Worm (Caenorhabditis elegans): ENCODE results near the gene F54F2.9.

DNA sequence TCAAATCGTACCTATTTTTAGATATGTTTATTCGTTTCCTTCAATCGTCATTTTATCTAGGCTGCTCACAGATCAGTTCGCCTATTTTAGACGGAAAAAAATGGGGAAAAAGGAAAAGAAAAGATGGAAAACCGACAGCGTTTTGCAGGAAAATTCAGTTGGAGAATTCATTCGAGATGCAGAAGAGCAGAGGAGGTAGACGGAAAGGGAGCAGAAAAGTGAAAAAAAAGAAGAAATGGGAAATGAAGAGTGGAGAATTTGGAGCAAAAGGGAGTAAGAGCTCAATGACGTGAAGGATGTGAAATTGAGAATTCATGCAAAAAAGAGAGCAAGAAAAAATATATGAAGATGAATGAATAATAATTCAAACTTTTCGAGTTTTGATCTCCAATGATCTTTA lies 42.5 kb downstream of the F54F2.9 start:
- TF ChIP-seq ztf-11 (tag; optimal IDR thresholded peaks at IDR 0.05) (no peak), unc-62 (GFP tag; optimal IDR thresholded peaks at IDR 0.05) (no peak), nhr-76 (tag; optimal IDR thresholded peaks at IDR 0.05) (no peak), zag-1 (tag; optimal IDR thresholded peaks at IDR 0.05) (no peak), skn-1 (tag; optimal IDR thresholded peaks at IDR 0.05) (no peak), fkh-10 (GFP tag; optimal IDR thresholded peaks at IDR 0.05) (no peak), snpc-4 (tag; optimal IDR thresholded peaks at IDR 0.05) (no peak), ceh-28 (tag; optimal IDR thresholded peaks at IDR 0.05) (no peak), lin-15B (tag; optimal IDR thresholded peaks at IDR 0.05) (no peak), egl-5 (tag; optimal IDR thresholded peaks at IDR 0.05) (no peak), pha-4 (tag; optimal IDR thresholded peaks at IDR 0.05) (no peak), elt-2 (tag; optimal IDR thresholded peaks at IDR 0.05) (no peak), ama-1 (optimal IDR thresholded peaks at IDR 0.05) (no peak), sea-2 (GFP tag; optimal IDR thresholded peaks at IDR 0.05) (no peak)

Measured in whole organism, L3 larva.